Worm (Caenorhabditis elegans) whole organism, late embryonic: ENCODE measurements around the gene emb-30.

Experiments
- F13H6.1 ChIP-seq: sonication (generic microtip); optimal IDR thresholded peaks from 2 replicates; lab custom pipeline; 2016; ENCODE audit warnings: missing genetic modification characterization, missing compliant biosample characterization
- K02D7.2 ChIP-seq: sonication (generic microtip); optimal IDR thresholded peaks from 2 replicates; lab custom pipeline; 2017; ENCODE audit warnings: mild to moderate bottlenecking, missing genetic modification characterization, missing compliant biosample characterization
- T23F11.4 ChIP-seq: fragments of 200-800 bp; sonication (Bioruptor generic); optimal IDR thresholded peaks from 2 replicates; lab custom pipeline; 2018; ENCODE audit warnings: mild to moderate bottlenecking, missing genetic modification characterization, missing compliant biosample characterization
- ceh-18 ChIP-seq: sonication (generic microtip); optimal IDR thresholded peaks from 2 replicates; lab custom pipeline; 2016; ENCODE audit warnings: missing genetic modification characterization, missing compliant biosample characterization
- ceh-2 ChIP-seq: sonication (generic microtip); optimal IDR thresholded peaks from 2 replicates; lab custom pipeline; 2016; ENCODE audit warnings: missing genotype, missing genetic modification characterization, missing compliant biosample characterization
- ceh-24 ChIP-seq: sonication (generic microtip); optimal IDR thresholded peaks from 2 replicates; lab custom pipeline; 2016; ENCODE audit warnings: mild to moderate bottlenecking, missing genetic modification characterization, missing compliant biosample characterization
- ceh-31 ChIP-seq: sonication (generic microtip); optimal IDR thresholded peaks from 2 replicates; lab custom pipeline; 2016; ENCODE audit warnings: missing genetic modification characterization, missing compliant biosample characterization
- ceh-34 ChIP-seq: sonication (generic microtip); optimal IDR thresholded peaks from 2 replicates; lab custom pipeline; 2016; ENCODE audit warnings: mild to moderate bottlenecking, missing genetic modification characterization, missing compliant biosample characterization
- ceh-45 ChIP-seq: fragments of 200-800 bp; sonication (Bioruptor generic); IDR thresholded peaks from 2 replicates; pipeline ENCODE4 v1.3.6; 2022; ENCODE audit warnings: missing genetic modification reagents, missing genetic modification characterization, missing compliant biosample characterization
- ceh-9 ChIP-seq: sonication (generic microtip); optimal IDR thresholded peaks from 2 replicates; lab custom pipeline; 2016; ENCODE audit warnings: mild to moderate bottlenecking, missing genetic modification characterization, inconsistent platforms, missing compliant biosample characterization
- che-1 ChIP-seq: sonication (generic microtip); optimal IDR thresholded peaks from 2 replicates; lab custom pipeline; 2016; ENCODE audit warnings: mild to moderate bottlenecking, missing genetic modification characterization, missing compliant biosample characterization
- dve-1 ChIP-seq: sonication (generic microtip); optimal IDR thresholded peaks from 2 replicates; lab custom pipeline; 2017; ENCODE audit warnings: antibody characterized with exemption, mild to moderate bottlenecking, missing genetic modification characterization, missing compliant biosample characterization
- elt-2 ChIP-seq: sonication (generic microtip); optimal IDR thresholded peaks from 2 replicates; lab custom pipeline; 2016; ENCODE audit warnings: missing genetic modification reagents, missing genetic modification characterization, missing compliant biosample characterization
- elt-4 ChIP-seq: sonication (generic microtip); optimal IDR thresholded peaks from 2 replicates; lab custom pipeline; 2016; ENCODE audit warnings: missing genetic modification characterization, missing compliant biosample characterization
- ets-4 ChIP-seq: sonication (generic microtip); optimal IDR thresholded peaks from 2 replicates; lab custom pipeline; 2016; ENCODE audit warnings: missing genetic modification characterization, missing compliant biosample characterization
- eyg-1 ChIP-seq: sonication (generic microtip); optimal IDR thresholded peaks from 2 replicates; lab custom pipeline; 2016; ENCODE audit warnings: missing genotype, missing genetic modification characterization, missing compliant biosample characterization
- fkh-10 ChIP-seq: fragments of 150-350 bp; optimal IDR thresholded peaks from 2 replicates; lab custom pipeline; 2014; ENCODE audit warnings: missing biosample characterization, missing genetic modification reagents, missing genetic modification characterization
- hlh-6 ChIP-seq: sonication (generic microtip); optimal IDR thresholded peaks from 2 replicates; lab custom pipeline; 2016; ENCODE audit warnings: missing genotype, missing genetic modification characterization, missing compliant biosample characterization
- mec-3 ChIP-seq: sonication (generic microtip); optimal IDR thresholded peaks from 2 replicates; lab custom pipeline; 2016; ENCODE audit warnings: borderline replicate concordance, missing genetic modification characterization, missing compliant biosample characterization
- nfya-1 ChIP-seq: sonication (generic microtip); optimal IDR thresholded peaks from 2 replicates; lab custom pipeline; 2017; ENCODE audit warnings: missing genetic modification characterization, mild to moderate bottlenecking, missing compliant biosample characterization, antibody characterized with exemption, moderate library complexity
- nhr-11 ChIP-seq: fragments of 150-350 bp; optimal IDR thresholded peaks from 2 replicates; lab custom pipeline; 2014; ENCODE audit warnings: missing biosample characterization, missing genetic modification characterization
- nhr-232 ChIP-seq: sonication (generic microtip); optimal IDR thresholded peaks from 2 replicates; lab custom pipeline; 2016; ENCODE audit warnings: missing genetic modification characterization, missing compliant biosample characterization
- pag-3 ChIP-seq: sonication (generic microtip); optimal IDR thresholded peaks from 2 replicates; lab custom pipeline; 2016; ENCODE audit warnings: missing compliant biosample characterization, missing genetic modification characterization, borderline replicate concordance
- pha-2 ChIP-seq: sonication (generic microtip); optimal IDR thresholded peaks from 2 replicates; lab custom pipeline; 2017; ENCODE audit warnings: mild to moderate bottlenecking, missing genetic modification characterization, missing compliant biosample characterization
- pha-4 ChIP-seq: fragments of 150-350 bp; optimal IDR thresholded peaks from 2 replicates; lab custom pipeline; 2018; ENCODE audit warnings: missing biosample characterization, missing genetic modification reagents, missing genetic modification characterization
- pqm-1 ChIP-seq: sonication (generic microtip); optimal IDR thresholded peaks from 2 replicates; lab custom pipeline; 2016; ENCODE audit warnings: missing genetic modification characterization, missing compliant biosample characterization
- rnt-1 ChIP-seq: sonication (generic microtip); optimal IDR thresholded peaks from 2 replicates; lab custom pipeline; 2016; ENCODE audit warnings: missing genetic modification characterization, missing compliant biosample characterization
- sox-2 ChIP-seq: fragments of 200-800 bp; sonication (Bioruptor generic); IDR thresholded peaks from 2 replicates; pipeline ENCODE4 v1.3.6; 2022; ENCODE audit warnings: missing genetic modification reagents, missing genetic modification characterization, missing compliant biosample characterization
- sox-4 ChIP-seq: sonication (generic microtip); optimal IDR thresholded peaks from 2 replicates; lab custom pipeline; 2017; ENCODE audit warnings: mild to moderate bottlenecking, missing genetic modification characterization, inconsistent platforms, missing compliant biosample characterization
- syd-9 ChIP-seq: sonication (generic microtip); optimal IDR thresholded peaks from 2 replicates; lab custom pipeline; 2016; ENCODE audit warnings: mild to moderate bottlenecking, missing genetic modification characterization, moderate library complexity, missing compliant biosample characterization
- tbx-2 ChIP-seq: sonication (generic microtip); optimal IDR thresholded peaks from 2 replicates; lab custom pipeline; 2016; ENCODE audit warnings: missing genetic modification characterization, missing compliant biosample characterization
- ttx-3 ChIP-seq: sonication (generic microtip); optimal IDR thresholded peaks from 2 replicates; lab custom pipeline; 2016; ENCODE audit warnings: missing genetic modification reagents, missing genetic modification characterization, missing compliant biosample characterization
- unc-3 ChIP-seq, 2 experiments: fragments of 200-800 bp in 1 of 2; sonication (Bioruptor generic) in 1 of 2; sonication (generic microtip) in 1 of 2; conservative IDR thresholded peaks in 1 of 2; optimal IDR thresholded peaks in 1 of 2; 2 replicates each; pipeline versions ENCODE4 v1.3.6 to Lab custom; 2016 to 2022; ENCODE audit warnings: missing compliant biosample characterization in 2 of 2, missing genetic modification characterization in 2 of 2, missing genetic modification reagents in 1 of 2
- unc-42 ChIP-seq: sonication (generic microtip); optimal IDR thresholded peaks from 2 replicates; lab custom pipeline; 2016; ENCODE audit warnings: missing genotype, missing genetic modification characterization, missing compliant biosample characterization
- ztf-16 ChIP-seq: sonication (generic microtip); optimal IDR thresholded peaks from 2 replicates; lab custom pipeline; 2017; ENCODE audit warnings: missing genetic modification characterization, missing compliant biosample characterization

Gene emb-30

DNA sequence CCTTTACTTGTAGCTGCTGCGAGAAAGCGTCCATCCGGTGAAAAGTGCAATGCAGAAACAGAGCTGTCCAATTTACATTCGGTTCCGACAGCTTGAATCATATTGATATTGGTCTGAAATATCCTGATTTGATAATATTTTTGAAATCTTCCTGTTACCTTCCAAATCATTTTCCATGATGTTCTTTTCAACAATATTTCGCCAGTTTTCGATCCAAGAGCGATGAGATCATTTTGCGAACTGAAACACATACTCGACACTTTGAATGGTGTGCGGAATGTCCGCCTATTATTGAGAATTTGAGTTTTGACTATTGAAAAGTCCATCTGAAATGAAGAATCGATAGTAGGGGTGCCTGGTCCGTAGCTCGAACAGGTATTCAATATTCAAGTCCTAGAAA, at the start of gene emb-30:
Gene emb-30 (minus strand): TSS at position 328 of the 400 bp plus-strand sequence.
- TF ChIP-seq che-1 (tag; lab: Kevin White, UChicago) (no peak), ceh-24 (no peak), elt-4 (tag; lab: Kevin White, UChicago) (no peak), pqm-1 (tag; lab: Kevin White, UChicago) (no peak), unc-42 (tag; lab: Kevin White, UChicago) (no peak), ceh-9 (tag; lab: Kevin White, UChicago) (no peak)

DNA sequence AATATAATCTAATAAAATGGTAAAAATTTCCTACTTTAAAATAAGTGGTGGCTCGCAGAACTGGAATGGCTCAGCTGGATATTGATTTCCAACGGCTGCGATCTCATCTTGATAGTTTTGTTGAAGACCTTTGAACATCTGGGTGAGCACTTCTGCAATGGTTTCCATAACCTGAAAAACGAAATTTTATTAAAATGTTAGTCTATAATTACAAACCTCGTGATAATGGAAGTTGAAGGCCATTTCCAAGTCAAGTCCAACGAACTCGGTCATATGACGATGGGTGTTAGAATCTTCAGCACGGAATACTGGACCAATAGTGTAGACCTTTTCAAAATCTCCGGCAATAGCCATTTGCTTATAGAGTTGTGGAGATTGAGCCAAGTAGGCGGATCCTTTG, 48.5 kb upstream of the emb-30 start:
- no peak for TF ChIP-seq rnt-1
- no peak for TF ChIP-seq mec-3
- no peak for TF ChIP-seq tbx-2 (tag; lab: Kevin White, UChicago)
- TF ChIP-seq pha-2: no peak
- no peak for TF ChIP-seq fkh-10 (GFP tag; lab: Kevin White, UChicago)
- TF ChIP-seq F13H6.1 (tag; lab: Kevin White, UChicago): no peak
- no peak for TF ChIP-seq T23F11.4 (GFP tag; lab: Kevin White, UChicago)
- no peak for TF ChIP-seq ceh-18 (tag; lab: Kevin White, UChicago)
- no peak for TF ChIP-seq nfya-1 (tag; lab: Kevin White, UChicago)
- TF ChIP-seq K02D7.2 (tag; lab: Kevin White, UChicago): no peak
- TF ChIP-seq nhr-232 (tag; lab: Kevin White, UChicago): no peak
- no peak for TF ChIP-seq dve-1 (tag; lab: Kevin White, UChicago)
- TF ChIP-seq ceh-31 (tag; lab: Kevin White, UChicago): no peak
- TF ChIP-seq ceh-45 (GFP tag; lab: Robert Waterston, UW): no peak
- TF ChIP-seq sox-4: no peak
- no peak for TF ChIP-seq syd-9 (tag; lab: Kevin White, UChicago)

DNA sequence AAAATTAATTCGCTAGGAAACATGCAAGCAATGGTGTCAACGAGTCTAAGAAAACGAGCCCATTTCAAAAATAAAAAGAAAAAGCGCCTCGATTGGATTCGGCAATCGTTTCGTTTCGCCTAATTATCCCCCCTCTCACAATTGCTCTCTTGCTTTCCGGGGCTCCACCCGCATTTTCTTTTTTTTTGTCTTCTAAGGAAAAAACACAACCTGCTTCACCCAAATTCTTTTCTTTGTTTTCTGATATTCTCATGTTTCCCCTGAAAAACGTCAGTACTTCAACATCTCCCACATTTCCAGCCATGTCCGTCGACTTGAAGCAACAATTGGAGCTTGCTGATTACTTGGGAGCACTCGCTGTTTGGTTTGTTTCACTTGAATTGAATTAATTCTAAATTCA, 47.2 kb upstream of the emb-30 start, which contains the start of gene nlp-36:
Gene nlp-36 (plus strand): TSS at position 301 of the 400 bp plus-strand sequence.
- TF ChIP-seq ttx-3: no peak
- no peak for TF ChIP-seq pha-4 (tag; lab: Kevin White, UChicago)
- TF ChIP-seq ceh-2 (tag; lab: Kevin White, UChicago): no peak
- no peak for TF ChIP-seq eyg-1 (tag; lab: Kevin White, UChicago)
- TF ChIP-seq dve-1 (tag; lab: Kevin White, UChicago): no peak
- no peak for TF ChIP-seq nhr-11 (tag; lab: Kevin White, UChicago)
- no peak for TF ChIP-seq elt-2 (tag; lab: Kevin White, UChicago)
- TF ChIP-seq unc-3 (GFP tag; conservative IDR thresholded peaks at IDR 0.05; lab: Robert Waterston, UW): no peak
- TF ChIP-seq unc-3 (tag; optimal IDR thresholded peaks at IDR 0.05; lab: Kevin White, UChicago): no peak
- no peak for TF ChIP-seq pag-3 (tag; lab: Kevin White, UChicago)
- no peak for TF ChIP-seq ztf-16
- no peak for TF ChIP-seq hlh-6 (tag; lab: Kevin White, UChicago)
- TF ChIP-seq K02D7.2 (tag; lab: Kevin White, UChicago): no peak
- TF ChIP-seq sox-2 (GFP tag; lab: Robert Waterston, UW): no peak
- TF ChIP-seq ceh-34 (tag; lab: Kevin White, UChicago): no peak

DNA sequence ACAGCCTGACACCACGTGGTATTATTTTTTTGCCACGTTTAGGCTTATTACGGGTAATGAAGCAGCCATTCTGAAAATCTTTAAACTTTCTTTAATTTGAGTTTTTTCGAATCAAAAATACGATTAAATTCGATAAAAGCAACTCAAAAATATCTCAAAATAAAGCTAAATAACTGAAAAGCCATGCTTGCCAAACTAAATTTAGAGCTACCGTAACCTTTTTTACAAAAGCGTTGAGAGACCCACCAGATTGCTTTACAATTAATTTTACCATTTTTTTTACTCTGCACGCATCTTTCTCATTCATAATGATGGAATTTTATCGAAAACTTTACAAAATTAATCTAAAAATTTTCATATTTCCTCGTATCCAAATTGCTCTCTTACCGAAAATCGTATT, 46.8 kb upstream of the emb-30 start:
- no peak for TF ChIP-seq ets-4 (tag; lab: Kevin White, UChicago)

DNA sequence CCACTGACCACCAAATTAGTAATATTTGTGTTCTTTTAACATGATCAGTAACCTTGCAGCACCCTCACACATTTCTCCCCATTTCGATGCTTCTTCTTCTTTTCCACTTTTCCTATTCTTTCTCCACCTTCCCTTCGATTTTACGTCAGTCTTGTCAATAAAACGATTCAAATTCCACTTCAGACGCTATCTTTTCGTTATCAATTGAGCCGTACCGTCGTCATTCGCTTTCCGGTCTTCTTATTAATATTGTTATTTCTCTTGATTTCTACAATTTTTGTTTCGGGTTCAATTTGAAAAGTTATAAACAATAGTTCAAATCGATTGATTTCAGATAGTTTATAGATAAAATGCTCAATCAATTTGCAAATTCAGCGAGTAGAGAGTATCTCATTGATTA, 46.2 kb upstream of the emb-30 start:
- no peak for TF ChIP-seq ets-4 (tag; lab: Kevin White, UChicago)
- peak; percentile 6 for TF ChIP-seq elt-2 (tag; lab: Kevin White, UChicago)
